Fruit fly (Drosophila melanogaster) whole organism, pupa: ENCODE data around the gene sty.

ENCODE experiments used
- CG10348 ChIP-seq: fragments of 200-800 bp; sonication (Bioruptor generic); IDR thresholded peaks from 2 replicates; pipeline ENCODE4 v1.3.6; 2022; ENCODE audit warnings: missing biosample characterization, missing genetic modification characterization
- CG12605 ChIP-seq: fragments of 200-800 bp; sonication (Bioruptor generic); IDR thresholded peaks from 2 replicates; pipeline ENCODE4 v1.3.6; 2022; ENCODE audit warnings: missing biosample characterization, missing genetic modification characterization
- CG13204 ChIP-seq: fragments of 200-800 bp; sonication (Bioruptor generic); optimal IDR thresholded peaks from 2 replicates; lab custom pipeline; 2018; ENCODE audit warnings: missing biosample characterization, mild to moderate bottlenecking, missing genetic modification characterization, moderate library complexity
- CG14655 ChIP-seq: fragments of 200-800 bp; sonication (Bioruptor generic); optimal IDR thresholded peaks from 3 replicates; lab custom pipeline; 2017; ENCODE audit warnings: mild to moderate bottlenecking, missing biosample characterization, missing genetic modification reagents, missing genetic modification characterization
- CG15710 ChIP-seq: fragments of 200-800 bp; sonication (Bioruptor generic); optimal IDR thresholded peaks from 2 replicates; lab custom pipeline; 2018; ENCODE audit warnings: missing biosample characterization, mild to moderate bottlenecking, missing genetic modification characterization, moderate library complexity
- CG17806 ChIP-seq: fragments of 200-800 bp; sonication (Bioruptor generic); optimal IDR thresholded peaks from 2 replicates; lab custom pipeline; 2018; ENCODE audit warnings: missing biosample characterization, mild to moderate bottlenecking, missing genetic modification characterization, moderate library complexity
- CG32121 ChIP-seq: fragments of 200-800 bp; sonication (Bioruptor generic); IDR thresholded peaks from 2 replicates; pipeline ENCODE4 v1.3.6; 2022; ENCODE audit warnings: missing biosample characterization, missing genetic modification characterization
- CG34367 ChIP-seq: fragments of 200-800 bp; sonication (Bioruptor generic); optimal IDR thresholded peaks from 2 replicates; lab custom pipeline; 2018; ENCODE audit warnings: missing biosample characterization, mild to moderate bottlenecking, missing genetic modification characterization
- CG4496 ChIP-seq: fragments of 200-800 bp; sonication (Bioruptor generic); IDR thresholded peaks from 3 replicates; pipeline ENCODE4 v1.3.6; 2022; ENCODE audit warnings: missing biosample characterization, missing genetic modification characterization
- CG8159 ChIP-seq: fragments of 200-800 bp; sonication (Bioruptor generic); optimal IDR thresholded peaks from 3 replicates; lab custom pipeline; 2018; ENCODE audit warnings: missing biosample characterization, mild to moderate bottlenecking, missing genetic modification characterization, moderate library complexity
- CG8301 ChIP-seq: fragments of 200-800 bp; sonication (Bioruptor generic); optimal IDR thresholded peaks from 2 replicates; lab custom pipeline; 2018; ENCODE audit warnings: missing biosample characterization, mild to moderate bottlenecking, missing genetic modification characterization
- CG9948 ChIP-seq: fragments of 200-800 bp; sonication (Bioruptor generic); optimal IDR thresholded peaks from 2 replicates; lab custom pipeline; 2018; ENCODE audit warnings: missing biosample characterization, mild to moderate bottlenecking, missing genetic modification characterization, moderate library complexity
- D1 ChIP-seq: fragments of 200-800 bp; sonication (Bioruptor generic); optimal IDR thresholded peaks from 2 replicates; lab custom pipeline; 2018; ENCODE audit warnings: missing biosample characterization, mild to moderate bottlenecking, missing genetic modification characterization, moderate library complexity
- EcR ChIP-seq: fragments of 200-800 bp; sonication (Bioruptor generic); optimal IDR thresholded peaks from 3 replicates; lab custom pipeline; 2019; ENCODE audit warnings: missing biosample characterization, missing genetic modification characterization, mild to moderate bottlenecking, moderate library complexity, missing genetic modification reagents
- Ets98B ChIP-seq: fragments of 200-800 bp; sonication (Bioruptor generic); IDR thresholded peaks from 2 replicates; pipeline ENCODE4 v1.3.6; 2022; ENCODE audit warnings: missing biosample characterization, missing genetic modification characterization
- Pif1A ChIP-seq: fragments of 200-800 bp; sonication (Bioruptor generic); optimal IDR thresholded peaks from 3 replicates; lab custom pipeline; 2016; ENCODE audit warnings: missing biosample characterization, missing genetic modification characterization
- Pif1B ChIP-seq: fragments of 200-800 bp; sonication (Bioruptor generic); optimal IDR thresholded peaks from 3 replicates; lab custom pipeline; 2016; ENCODE audit warnings: missing biosample characterization, missing genetic modification characterization
- Snoo ChIP-seq: fragments of 200-800 bp; sonication (Bioruptor generic); optimal IDR thresholded peaks from 3 replicates; lab custom pipeline; 2017; ENCODE audit warnings: missing biosample characterization, mild to moderate bottlenecking, missing genetic modification characterization, inconsistent platforms
- fd96Ca ChIP-seq: fragments of 200-800 bp; sonication (Bioruptor generic); IDR thresholded peaks from 3 replicates; pipeline ENCODE4 v1.3.6; 2022; ENCODE audit warnings: missing biosample characterization, missing genetic modification characterization
- gl ChIP-seq: fragments of 200-800 bp; sonication (Bioruptor generic); optimal IDR thresholded peaks from 2 replicates; lab custom pipeline; 2018; ENCODE audit warnings: missing biosample characterization, mild to moderate bottlenecking, missing genetic modification characterization
- rn ChIP-seq: fragments of 200-800 bp; sonication (Bioruptor generic); IDR thresholded peaks from 2 replicates; pipeline ENCODE4 v1.3.6; 2022; ENCODE audit warnings: missing biosample characterization, missing genetic modification characterization

sty gene

dm6 chr3L:3393951-3394834, 30.5 kb downstream of the sty start:
- TF ChIP-seq EcR (GFP tag; lab: Kevin White, UChicago) (peak; percentile 94), CG4496 (GFP tag; lab: Robert Waterston, UW) (peak; percentile 85), CG12605 (GFP tag; lab: Robert Waterston, UW) (peak; percentile 58), CG10348 (GFP tag; lab: Robert Waterston, UW) (no peak), CG15710 (no peak), fd96Ca (GFP tag; lab: Robert Waterston, UW) (no peak; the same call in 2 of the 3 replicates), CG13204 (GFP tag; lab: Kevin White, UChicago) (no peak), CG14655 (GFP tag; lab: Kevin White, UChicago) (peak; percentile 96), CG8159 (tag; lab: Kevin White, UChicago) (peak; percentile 95), gl (tag; lab: Kevin White, UChicago) (no peak), Snoo (tag; lab: Kevin White, UChicago) (no peak), CG8301 (tag; lab: Kevin White, UChicago) (peak; percentile 87), CG9948 (tag; lab: Kevin White, UChicago) (peak; percentile 88), Pif1A (GFP tag; lab: Kevin White, UChicago) (no peak), Ets98B (GFP tag; lab: Robert Waterston, UW) (peak; percentile 8), CG34367 (no peak), CG32121 (GFP tag; lab: Robert Waterston, UW) (no peak; the same call in 1 of the 2 replicates), Pif1B (GFP tag; lab: Kevin White, UChicago) (no peak), CG17806 (tag; lab: Kevin White, UChicago) (peak; percentile 91), rn (GFP tag; lab: Robert Waterston, UW) (peak; percentile 87), D1 (tag; lab: Kevin White, UChicago) (peak; percentile 77)

- peak; percentile 23 for TF ChIP-seq D1 (tag; lab: Kevin White, UChicago)
- TF ChIP-seq fd96Ca (GFP tag; lab: Robert Waterston, UW): peak; percentile 49; the same call in 1 of the 3 replicates
- TF ChIP-seq CG13204 (GFP tag; lab: Kevin White, UChicago): no peak
- TF ChIP-seq Pif1B (GFP tag; lab: Kevin White, UChicago): peak; percentile 74
- peak; percentile 75 for TF ChIP-seq CG8301 (tag; lab: Kevin White, UChicago)
- peak; percentile 19; the same call in 1 of the 2 replicates for TF ChIP-seq Ets98B (GFP tag; lab: Robert Waterston, UW)
- TF ChIP-seq gl (tag; lab: Kevin White, UChicago): peak; percentile 69
- peak; percentile 82 for TF ChIP-seq CG9948 (tag; lab: Kevin White, UChicago)
- TF ChIP-seq CG14655 (GFP tag; lab: Kevin White, UChicago): peak; percentile 77
- TF ChIP-seq rn (GFP tag; lab: Robert Waterston, UW): no peak
- peak; percentile 87 for TF ChIP-seq CG17806 (tag; lab: Kevin White, UChicago)
- TF ChIP-seq CG12605 (GFP tag; lab: Robert Waterston, UW): 0 out of 2 replicates have a peak, but pooled peaks have one; percentile 9
- TF ChIP-seq CG4496 (GFP tag; lab: Robert Waterston, UW): peak; percentile 68; the same call in 2 of the 3 replicates
- TF ChIP-seq CG34367: peak; percentile 67
- peak; percentile 76 for TF ChIP-seq CG15710
- no peak for TF ChIP-seq CG10348 (GFP tag; lab: Robert Waterston, UW)
- TF ChIP-seq Pif1A (GFP tag; lab: Kevin White, UChicago): peak; percentile 69
- no peak for TF ChIP-seq CG32121 (GFP tag; lab: Robert Waterston, UW)
- TF ChIP-seq EcR (GFP tag; lab: Kevin White, UChicago): no peak
- TF ChIP-seq Snoo (tag; lab: Kevin White, UChicago): peak; percentile 78
- peak; percentile 86 for TF ChIP-seq CG8159 (tag; lab: Kevin White, UChicago)
These were observed 32.9 kb downstream of the sty start for dm6 chr3L:3391871-3392270.

- TF ChIP-seq fd96Ca (GFP tag; lab: Robert Waterston, UW) (no peak), CG15710 (no peak), Pif1B (GFP tag; lab: Kevin White, UChicago) (no peak), gl (tag; lab: Kevin White, UChicago) (no peak), CG17806 (tag; lab: Kevin White, UChicago) (no peak), CG14655 (GFP tag; lab: Kevin White, UChicago) (no peak), CG4496 (GFP tag; lab: Robert Waterston, UW) (no peak), Ets98B (GFP tag; lab: Robert Waterston, UW) (no peak), CG34367 (no peak), CG32121 (GFP tag; lab: Robert Waterston, UW) (no peak), EcR (GFP tag; lab: Kevin White, UChicago) (no peak), D1 (tag; lab: Kevin White, UChicago) (no peak), Snoo (tag; lab: Kevin White, UChicago) (no peak), CG9948 (tag; lab: Kevin White, UChicago) (no peak), Pif1A (GFP tag; lab: Kevin White, UChicago) (no peak)
- TF ChIP-seq, all 21 proteins: peak for 0
These were observed 34.2 kb downstream of the sty start for dm6 chr3L:3390525-3390924.

- TF ChIP-seq CG34367 (no peak), CG9948 (tag; lab: Kevin White, UChicago) (no peak), fd96Ca (GFP tag; lab: Robert Waterston, UW) (no peak), Pif1B (GFP tag; lab: Kevin White, UChicago) (peak; percentile 71), CG8159 (tag; lab: Kevin White, UChicago) (no peak), Snoo (tag; lab: Kevin White, UChicago) (peak; percentile 55), Ets98B (GFP tag; lab: Robert Waterston, UW) (no peak; the same call in 1 of the 2 replicates), CG15710 (no peak), Pif1A (GFP tag; lab: Kevin White, UChicago) (peak; percentile 70), CG4496 (GFP tag; lab: Robert Waterston, UW) (no peak), EcR (GFP tag; lab: Kevin White, UChicago) (no peak), gl (tag; lab: Kevin White, UChicago) (no peak), CG32121 (GFP tag; lab: Robert Waterston, UW) (no peak; the same call in 1 of the 2 replicates), CG8301 (tag; lab: Kevin White, UChicago) (no peak), CG14655 (GFP tag; lab: Kevin White, UChicago) (peak; percentile 21), CG12605 (GFP tag; lab: Robert Waterston, UW) (no peak)
These were observed 35.1 kb downstream of the sty start for dm6 chr3L:3389666-3390059.
